Worm (Caenorhabditis elegans): ENCODE results near the gene elb-1.

DNA sequence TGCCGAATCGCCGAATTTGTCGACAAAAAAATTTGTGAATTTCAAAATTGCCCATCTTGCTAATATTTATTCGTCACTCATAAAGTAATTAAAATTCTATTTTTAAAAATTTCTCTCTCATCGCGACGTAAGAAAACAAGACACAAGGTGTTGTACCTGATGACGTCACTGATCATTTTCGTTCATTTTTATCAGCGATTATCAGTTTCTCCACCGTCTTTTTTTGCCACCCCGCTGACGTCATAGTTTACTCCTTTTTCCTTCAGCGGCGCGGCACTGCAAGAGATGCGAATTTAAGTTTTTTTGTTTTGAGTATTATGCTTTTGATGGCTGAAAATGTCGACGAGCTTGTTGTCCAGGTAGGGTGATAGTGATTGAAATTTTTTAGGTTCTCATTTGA, 34.5 kb downstream of the elb-1 start:
- TF ChIP-seq ama-1 (optimal IDR thresholded peaks at IDR 0.05) (no peak), F13C5.2 (tag; optimal IDR thresholded peaks at IDR 0.05) (no peak)
